Worm (Caenorhabditis elegans): Measurements from ENCODE around the gene F09F9.2.

ce11 chrX:4125165-4125803 lies 14.0 kb upstream of the F09F9.2 start:
- TF ChIP-seq hnd-1 (tag; optimal IDR thresholded peaks at IDR 0.05) (no peak), tra-4 (tag; optimal IDR thresholded peaks at IDR 0.05) (no peak), sea-1 (GFP tag; conservative IDR thresholded peaks at IDR 0.05) (no peak), scrt-1 (GFP tag; IDR thresholded peaks at IDR 0.05) (no peak), ama-1 (optimal IDR thresholded peaks at IDR 0.05) (no peak), flt-1 (GFP tag; IDR thresholded peaks at IDR 0.05) (no peak), ceh-13 (GFP tag; optimal IDR thresholded peaks at IDR 0.05) (no peak), hmbx-1 (tag; optimal IDR thresholded peaks at IDR 0.05) (no peak), B0310.2 (tag; optimal IDR thresholded peaks at IDR 0.05) (no peak), pes-1 (GFP tag; IDR thresholded peaks at IDR 0.05) (no peak)

Data from whole organism, early embryonic.